Worm (Caenorhabditis elegans): Measurements from ENCODE around the gene ZK688.12.

DNA sequence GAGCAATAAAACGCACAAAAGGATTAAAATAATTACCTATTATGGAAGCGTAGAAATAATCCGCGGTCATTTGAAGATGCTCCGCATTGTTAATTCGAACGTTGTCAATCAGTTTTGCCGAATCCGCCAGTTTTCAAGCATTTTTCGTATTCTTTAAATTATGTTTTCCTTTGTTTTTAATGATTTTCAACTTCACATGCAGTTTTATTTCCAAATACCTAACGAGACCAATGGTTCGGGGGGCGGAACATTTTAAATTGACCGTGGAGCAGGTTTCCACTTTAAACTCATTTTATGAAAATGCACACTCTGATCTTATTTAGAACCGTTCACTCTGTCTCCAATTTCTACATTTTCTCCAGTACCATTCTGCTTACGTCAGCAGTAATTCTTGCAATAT, 18.7 kb downstream of the ZK688.12 start, which contains the start of gene ZK688.4:
- TF ChIP-seq snpc-4 (tag; optimal IDR thresholded peaks at IDR 0.05), result no peak
- no peak for TF ChIP-seq ztf-11 (tag; optimal IDR thresholded peaks at IDR 0.05)
- no peak for TF ChIP-seq nhr-2 (tag; optimal IDR thresholded peaks at IDR 0.05)
- TF ChIP-seq nhr-12 (tag; optimal IDR thresholded peaks at IDR 0.05), result no peak
- TF ChIP-seq unc-62 (GFP tag; optimal IDR thresholded peaks at IDR 0.05), result no peak
- no peak for TF ChIP-seq lin-13 (tag; optimal IDR thresholded peaks at IDR 0.05)
- no peak for TF ChIP-seq pha-4 (tag; optimal IDR thresholded peaks at IDR 0.05)
